Fruit fly (Drosophila melanogaster): ENCODE results near the gene CG7488.
A peak's percentile ranks its signal among the peaks of the same experiment; 100 is the strongest.

CG7488 gene

dm6 chr3R:13015811-13016766 lies 20.7 kb downstream of the CG7488 start:
- peak; percentile 11 for TF ChIP-seq esn (GFP tag; optimal IDR thresholded peaks at IDR 0.05)
- no peak for TF ChIP-seq Sox102F (GFP tag; optimal IDR thresholded peaks at IDR 0.05)
- TF ChIP-seq pdm3 (GFP tag; optimal IDR thresholded peaks at IDR 0.05), result no peak
- no peak for TF ChIP-seq CG8319 (GFP tag; optimal IDR thresholded peaks at IDR 0.05)
- TF ChIP-seq CG16779 (tag; optimal IDR thresholded peaks at IDR 0.05), result peak; percentile 46
- TF ChIP-seq ss (GFP tag; optimal IDR thresholded peaks at IDR 0.05), result peak; percentile 51 to 70
- TF ChIP-seq CG6792 (GFP tag; optimal IDR thresholded peaks at IDR 0.05), result no peak
- peak; percentile 42 for TF ChIP-seq CG6808 (GFP tag; optimal IDR thresholded peaks at IDR 0.05)
- TF ChIP-seq CG6276 (GFP tag; optimal IDR thresholded peaks at IDR 0.05), result peak; percentile 57
- peak; percentile 47 for TF ChIP-seq spab (GFP tag; optimal IDR thresholded peaks at IDR 0.05)
- peak; percentile 24; the same call in 1 of the 2 replicates for TF ChIP-seq CG15336 (GFP tag; IDR thresholded peaks at IDR 0.05)
- no peak for TF ChIP-seq CG34406 (GFP tag; optimal IDR thresholded peaks at IDR 0.05)
- TF ChIP-seq CG9139 (GFP tag; optimal IDR thresholded peaks at IDR 0.05), result peak; percentile 23
- TF ChIP-seq CG11762 (GFP tag; optimal IDR thresholded peaks at IDR 0.05; ENCODE audit: insufficient read depth), result no peak
- no peak for TF ChIP-seq Hr38 (GFP tag; optimal IDR thresholded peaks at IDR 0.05)
- peak; percentile 74 for TF ChIP-seq CG10631 (GFP tag; optimal IDR thresholded peaks at IDR 0.05)
- peak; percentile 21 for TF ChIP-seq fkh (GFP tag; optimal IDR thresholded peaks at IDR 0.05)
- peak; percentile 17 for TF ChIP-seq Eip75B (GFP tag; optimal IDR thresholded peaks at IDR 0.05)
- TF ChIP-seq dac (GFP tag; optimal IDR thresholded peaks at IDR 0.05), result no peak
- peak; percentile 61 for TF ChIP-seq dsx (GFP tag; optimal IDR thresholded peaks at IDR 0.05; ENCODE audit: poor library complexity, severe bottlenecking)
- no peak for TF ChIP-seq CG8632 (GFP tag; optimal IDR thresholded peaks at IDR 0.05)
- TF ChIP-seq CG6163 (GFP tag; IDR thresholded peaks at IDR 0.05), result peak; percentile 50; the same call in 1 of the 3 replicates
- no peak for TF ChIP-seq Gug (GFP tag; IDR thresholded peaks at IDR 0.05)
- peak; percentile 40; the same call in 2 of the 3 replicates for TF ChIP-seq CG8119 (GFP tag; IDR thresholded peaks at IDR 0.05)
- peak; percentile 14 for TF ChIP-seq Ets96B (tag; optimal IDR thresholded peaks at IDR 0.05)
- TF ChIP-seq CG11294 (GFP tag; IDR thresholded peaks at IDR 0.05), result no peak
- TF ChIP-seq Smox (GFP tag; optimal IDR thresholded peaks at IDR 0.05), result no peak
- TF ChIP-seq topi (GFP tag; optimal IDR thresholded peaks at IDR 0.05), result peak; percentile 22
- TF ChIP-seq OdsH (GFP tag; optimal IDR thresholded peaks at IDR 0.05), result peak; percentile 6
- TF ChIP-seq CG31627 (GFP tag; optimal IDR thresholded peaks at IDR 0.05), result no peak
- TF ChIP-seq acj6 (GFP tag; optimal IDR thresholded peaks at IDR 0.05), result no peak
- no peak for TF ChIP-seq Sox15 (GFP tag; optimal IDR thresholded peaks at IDR 0.05)
- TF ChIP-seq fd85E (GFP tag; optimal IDR thresholded peaks at IDR 0.05), result no peak
- no peak for TF ChIP-seq CG6854 (GFP tag; optimal IDR thresholded peaks at IDR 0.05)
- peak; percentile 19 for TF ChIP-seq net (GFP tag; optimal IDR thresholded peaks at IDR 0.05)
- TF ChIP-seq Hr39 (GFP tag; optimal IDR thresholded peaks at IDR 0.05), result no peak
- no peak for TF ChIP-seq CG7368 (GFP tag; optimal IDR thresholded peaks at IDR 0.05)
- peak; percentile 4 for TF ChIP-seq cyc (GFP tag; optimal IDR thresholded peaks at IDR 0.05)
- TF ChIP-seq CG1621 (tag; optimal IDR thresholded peaks at IDR 0.05), result peak; percentile 4
- TF ChIP-seq CG10669 (GFP tag; optimal IDR thresholded peaks at IDR 0.05), result no peak
- no peak for TF ChIP-seq CG3032 (tag; optimal IDR thresholded peaks at IDR 0.05)
- TF ChIP-seq Sox14 (GFP tag; optimal IDR thresholded peaks at IDR 0.05), result no peak
- no peak for TF ChIP-seq salr (GFP tag; optimal IDR thresholded peaks at IDR 0.05)
- TF ChIP-seq svp (GFP tag), result no peak
- TF ChIP-seq vri (GFP tag; optimal IDR thresholded peaks at IDR 0.05), result peak; percentile 72
- peak; percentile 84 for TF ChIP-seq Eip78C (GFP tag)
- no peak for TF ChIP-seq CG3919 (GFP tag; optimal IDR thresholded peaks at IDR 0.05)
- no peak for TF ChIP-seq CG4318 (GFP tag; optimal IDR thresholded peaks at IDR 0.05)
- no peak for TF ChIP-seq lz (GFP tag; optimal IDR thresholded peaks at IDR 0.05)
- peak; percentile 32 for TF ChIP-seq Blimp-1 (GFP tag; optimal IDR thresholded peaks at IDR 0.05)

All from whole organism, prepupa.